Fruit fly (Drosophila melanogaster) whole organism, embryonic: ENCODE results near the gene Ser12.

Experiments used
- Atf6 ChIP-seq: fragments of 200-800 bp; sonication (Bioruptor generic); IDR thresholded peaks from 2 replicates; pipeline ENCODE4 v1.3.6; 2022; ENCODE audit warnings: missing biosample characterization, missing genetic modification characterization
- Awh ChIP-seq: fragments of 200-800 bp; sonication (Bioruptor generic); IDR thresholded peaks from 2 replicates; pipeline ENCODE4, ENCODE4 v1.3.6; 2022; ENCODE audit warnings: missing biosample characterization, missing genetic modification characterization
- BEAF-32 ChIP-seq: fragments of 200-800 bp; sonication (Bioruptor generic); optimal IDR thresholded peaks from 3 replicates; lab custom pipeline; 2017; ENCODE audit warnings: missing biosample characterization, missing genetic modification characterization, mild to moderate bottlenecking, moderate library complexity, missing genetic modification reagents
- Bteb2 ChIP-seq: fragments of 200-800 bp; sonication (Bioruptor generic); optimal IDR thresholded peaks from 2 replicates; lab custom pipeline; 2016; ENCODE audit warnings: missing biosample characterization, missing genetic modification characterization
- CG10654 ChIP-seq: fragments of 200-800 bp; sonication (Bioruptor generic); optimal IDR thresholded peaks from 2 replicates; lab custom pipeline; 2016; ENCODE audit warnings: missing biosample characterization, missing genetic modification characterization
- CG11398 ChIP-seq: fragments of 200-800 bp; sonication (Bioruptor generic); optimal IDR thresholded peaks from 2 replicates; lab custom pipeline; 2016; ENCODE audit warnings: missing biosample characterization, missing genetic modification characterization
- CG12391 ChIP-seq: fragments of 200-800 bp; sonication (Bioruptor generic); optimal IDR thresholded peaks from 3 replicates; lab custom pipeline; 2018; ENCODE audit warnings: missing biosample characterization, mild to moderate bottlenecking, missing genetic modification characterization, moderate library complexity
- CG14050 ChIP-seq: fragments of 200-800 bp; sonication (Bioruptor generic); IDR thresholded peaks from 3 replicates; pipeline ENCODE4 v1.3.6; 2022; ENCODE audit warnings: missing biosample characterization, missing genetic modification characterization
- CG14667 ChIP-seq: fragments of 200-800 bp; sonication (Bioruptor generic); IDR thresholded peaks from 2 replicates; pipeline ENCODE4 v1.3.6; 2022; ENCODE audit warnings: missing biosample characterization, missing genetic modification characterization
- CG17186 ChIP-seq: fragments of 200-800 bp; sonication (Bioruptor generic); optimal IDR thresholded peaks from 3 replicates; lab custom pipeline; 2017; ENCODE audit warnings: missing biosample characterization, missing genetic modification reagents, missing genetic modification characterization
- CG18619 ChIP-seq: fragments of 200-800 bp; sonication (Bioruptor generic); optimal IDR thresholded peaks from 3 replicates; lab custom pipeline; 2017; ENCODE audit warnings: missing biosample characterization, mild to moderate bottlenecking, missing genetic modification characterization
- CG2875 ChIP-seq: fragments of 200-800 bp; sonication (Bioruptor generic); optimal IDR thresholded peaks from 2 replicates; lab custom pipeline; 2017; ENCODE audit warnings: missing biosample characterization, mild to moderate bottlenecking, missing genetic modification characterization, missing genetic modification reagents
- CG30403 ChIP-seq: fragments of 200-800 bp; sonication (Bioruptor generic); optimal IDR thresholded peaks from 3 replicates; lab custom pipeline; 2016; ENCODE audit warnings: missing biosample characterization, missing genetic modification characterization
- CG30431 ChIP-seq: fragments of 200-800 bp; sonication (Bioruptor generic); optimal IDR thresholded peaks from 2 replicates; lab custom pipeline; 2017; ENCODE audit warnings: missing biosample characterization, missing genetic modification characterization
- CG32532 ChIP-seq: fragments of 200-800 bp; sonication (Bioruptor generic); IDR thresholded peaks from 2 replicates; pipeline ENCODE4 v1.3.6; 2022; ENCODE audit warnings: missing biosample characterization, missing genetic modification characterization
- CG34376 ChIP-seq: fragments of 200-800 bp; sonication (Bioruptor generic); optimal IDR thresholded peaks from 2 replicates; lab custom pipeline; 2018; ENCODE audit warnings: missing biosample characterization, mild to moderate bottlenecking, missing genetic modification characterization
- CG42726 ChIP-seq: fragments of 200-800 bp; sonication (Bioruptor generic); IDR thresholded peaks from 2 replicates; pipeline ENCODE4 v1.3.6; 2022; ENCODE audit warnings: missing biosample characterization, missing genetic modification characterization; ENCODE audit not compliant: partially characterized antibody
- CG6683 ChIP-seq: fragments of 200-800 bp; sonication (Bioruptor generic); optimal IDR thresholded peaks from 2 replicates; lab custom pipeline; 2017; ENCODE audit warnings: missing biosample characterization, mild to moderate bottlenecking, missing genetic modification characterization, missing genetic modification reagents
- CG6765 ChIP-seq: fragments of 200-800 bp; sonication (Bioruptor generic); optimal IDR thresholded peaks from 3 replicates; lab custom pipeline; 2017; ENCODE audit warnings: missing biosample characterization, mild to moderate bottlenecking, missing genetic modification characterization
- CG7839 ChIP-seq: fragments of 200-800 bp; sonication (Bioruptor generic); optimal IDR thresholded peaks from 3 replicates; lab custom pipeline; 2018; ENCODE audit warnings: missing biosample characterization, mild to moderate bottlenecking, missing genetic modification characterization, moderate library complexity
- CG9727 ChIP-seq: fragments of 200-800 bp; sonication (Bioruptor generic); optimal IDR thresholded peaks from 3 replicates; lab custom pipeline; 2017; ENCODE audit warnings: missing biosample characterization, mild to moderate bottlenecking, missing genetic modification characterization
- CHES-1-like ChIP-seq: fragments of 200-800 bp; sonication (Bioruptor generic); optimal IDR thresholded peaks from 2 replicates; lab custom pipeline; 2016; ENCODE audit warnings: missing biosample characterization, missing genetic modification characterization
- CoRest ChIP-seq: fragments of 200-800 bp; sonication (Bioruptor generic); optimal IDR thresholded peaks from 3 replicates; lab custom pipeline; 2018; ENCODE audit warnings: missing biosample characterization, mild to moderate bottlenecking, missing genetic modification characterization, moderate library complexity
- D19A ChIP-seq: fragments of 200-800 bp; optimal IDR thresholded peaks from 3 replicates; lab custom pipeline; 2019; ENCODE audit warnings: missing biosample characterization, mild to moderate bottlenecking, missing genetic modification characterization, moderate library complexity
- Ets97D ChIP-seq: fragments of 200-800 bp; sonication (Bioruptor generic); optimal IDR thresholded peaks from 3 replicates; lab custom pipeline; 2016; ENCODE audit warnings: missing biosample characterization, missing genetic modification characterization
- Fer3 ChIP-seq: fragments of 200-800 bp; sonication (Bioruptor generic); optimal IDR thresholded peaks from 2 replicates; lab custom pipeline; 2018; ENCODE audit warnings: missing biosample characterization, mild to moderate bottlenecking, missing genetic modification characterization, moderate library complexity
- H2.0 ChIP-seq: fragments of 200-800 bp; sonication (Bioruptor generic); IDR thresholded peaks from 2 replicates; pipeline ENCODE4 v1.3.6; 2022; ENCODE audit warnings: missing biosample characterization, missing genetic modification characterization
- HHEX ChIP-seq: fragments of 200-800 bp; sonication (Bioruptor generic); optimal IDR thresholded peaks from 3 replicates; lab custom pipeline; 2017; ENCODE audit warnings: missing biosample characterization, mild to moderate bottlenecking, missing genetic modification characterization, missing genetic modification reagents
- Med ChIP-seq: fragments of 200-800 bp; sonication (Bioruptor generic); peaks from one replicate; lab custom pipeline; 2016; ENCODE audit warnings: missing biosample characterization, missing genetic modification characterization, mild to moderate bottlenecking, inconsistent platforms, moderate library complexity
- Meics ChIP-seq: fragments of 200-800 bp; sonication (Bioruptor generic); optimal IDR thresholded peaks from 2 replicates; lab custom pipeline; 2017; ENCODE audit warnings: missing biosample characterization, mild to moderate bottlenecking, missing genetic modification characterization
- NfI ChIP-seq: fragments of 200-800 bp; sonication (Bioruptor generic); optimal IDR thresholded peaks from 3 replicates; lab custom pipeline; 2018; ENCODE audit warnings: missing biosample characterization, mild to moderate bottlenecking, missing genetic modification characterization, moderate library complexity
- Scr ChIP-seq: fragments of 200-800 bp; sonication (Bioruptor generic); IDR thresholded peaks from 2 replicates; pipeline ENCODE4 v1.3.6; 2022; ENCODE audit warnings: missing biosample characterization, missing genetic modification characterization; ENCODE audit not compliant: partially characterized antibody
- Sox100B ChIP-seq: fragments of 200-800 bp; sonication (Bioruptor generic); optimal IDR thresholded peaks from 3 replicates; lab custom pipeline; 2018; ENCODE audit warnings: missing biosample characterization, mild to moderate bottlenecking, missing genetic modification characterization
- aop ChIP-seq: fragments of 200-800 bp; sonication (Bioruptor generic); IDR thresholded peaks from 2 replicates; pipeline ENCODE4 v1.3.6; 2022; ENCODE audit warnings: missing biosample characterization, missing genetic modification characterization
- ewg ChIP-seq: fragments of 200-800 bp; sonication (Bioruptor generic); optimal IDR thresholded peaks from 3 replicates; lab custom pipeline; 2017; ENCODE audit warnings: mild to moderate bottlenecking, missing biosample characterization, missing genetic modification reagents, missing genetic modification characterization
- gce ChIP-seq: fragments of 200-800 bp; sonication (Bioruptor generic); IDR thresholded peaks from 3 replicates; pipeline ENCODE4 v1.3.6; 2022; ENCODE audit warnings: missing biosample characterization, missing genetic modification characterization
- gsb ChIP-seq: fragments of 200-800 bp; sonication (Bioruptor generic); IDR thresholded peaks from 2 replicates; pipeline ENCODE4 v1.3.6; 2022; ENCODE audit warnings: missing biosample characterization, missing genetic modification characterization
- h ChIP-seq: fragments of >200 bp; optimal IDR thresholded peaks from 2 replicates; lab custom pipeline; 2017
- jing ChIP-seq: fragments of 200-800 bp; sonication (Bioruptor generic); optimal IDR thresholded peaks from 2 replicates; lab custom pipeline; 2018; ENCODE audit warnings: missing biosample characterization, mild to moderate bottlenecking, missing genetic modification characterization
- nerfin-2 ChIP-seq: fragments of 200-800 bp; sonication (Bioruptor generic); IDR thresholded peaks from 2 replicates; pipeline ENCODE4 v1.3.6; 2022; ENCODE audit warnings: missing biosample characterization, missing genetic modification characterization; ENCODE audit not compliant: partially characterized antibody
- phol ChIP-seq: fragments of 200-800 bp; sonication (Bioruptor generic); optimal IDR thresholded peaks from 3 replicates; lab custom pipeline; 2018; ENCODE audit warnings: missing biosample characterization, mild to moderate bottlenecking, missing genetic modification characterization, moderate library complexity
- pita ChIP-seq: fragments of 200-800 bp; sonication (Bioruptor generic); optimal IDR thresholded peaks from 2 replicates; lab custom pipeline; 2017; ENCODE audit warnings: missing biosample characterization, mild to moderate bottlenecking, missing genetic modification characterization
- pzg ChIP-seq: fragments of 200-800 bp; sonication (Bioruptor generic); optimal IDR thresholded peaks from 3 replicates; lab custom pipeline; 2018; ENCODE audit warnings: missing biosample characterization, mild to moderate bottlenecking, missing genetic modification characterization, moderate library complexity
- row ChIP-seq: fragments of 200-800 bp; sonication (Bioruptor generic); IDR thresholded peaks from 3 replicates; pipeline ENCODE4 v1.3.6; 2022; ENCODE audit warnings: missing biosample characterization, missing genetic modification characterization
- sob ChIP-seq: fragments of 200-800 bp; sonication (Bioruptor generic); IDR thresholded peaks from 2 replicates; pipeline ENCODE4 v1.3.6; 2022; ENCODE audit warnings: missing biosample characterization, missing genetic modification characterization
- tio ChIP-seq: fragments of 200-800 bp; sonication (Bioruptor generic); optimal IDR thresholded peaks from 2 replicates; lab custom pipeline; 2017; ENCODE audit warnings: missing biosample characterization, missing genetic modification characterization, inconsistent platforms
- tx ChIP-seq: fragments of 200-800 bp; sonication (Bioruptor generic); optimal IDR thresholded peaks from 2 replicates; lab custom pipeline; 2016; ENCODE audit warnings: missing biosample characterization, missing genetic modification characterization
- vvl ChIP-seq: fragments of 200-800 bp; sonication (Bioruptor generic); IDR thresholded peaks from 2 replicates; pipeline ENCODE4 v1.3.6; 2022; ENCODE audit warnings: missing biosample characterization, missing genetic modification characterization
- yki ChIP-seq: fragments of >200 bp; optimal IDR thresholded peaks from 3 replicates; lab custom pipeline; 2018
- z ChIP-seq: fragments of 200-800 bp; sonication (Bioruptor generic); IDR thresholded peaks from 3 replicates; pipeline ENCODE4 v1.3.6; 2022; ENCODE audit warnings: missing biosample characterization, missing genetic modification characterization
- zfh1 ChIP-seq: fragments of 200-800 bp; sonication (Bioruptor generic); IDR thresholded peaks from 3 replicates; pipeline ENCODE4 v1.3.6; 2022; ENCODE audit warnings: missing biosample characterization, missing genetic modification characterization

Ser12 gene

DNA sequence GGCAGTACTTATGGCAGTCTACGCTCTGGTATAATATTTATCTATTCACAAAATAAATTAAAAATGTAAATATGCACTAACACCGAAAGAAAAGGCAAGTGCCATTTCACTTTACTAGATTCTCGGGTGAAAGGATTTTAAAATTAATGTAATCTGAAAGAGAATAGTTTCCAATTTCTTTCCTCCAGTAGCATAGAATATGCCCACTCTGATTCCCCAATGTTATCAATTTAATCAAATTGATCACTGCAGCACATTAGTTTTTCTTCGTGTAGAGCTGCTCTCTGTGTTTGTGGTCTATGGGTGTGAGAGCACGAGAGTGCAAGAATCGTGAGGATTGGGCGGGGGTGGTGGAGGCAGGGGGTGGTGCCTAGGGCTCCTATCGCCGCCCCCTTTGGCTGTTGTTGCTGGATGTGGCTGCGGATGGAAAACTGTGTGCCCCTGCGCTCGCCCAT lies 49.9 kb downstream of the Ser12 start (continued):
- TF ChIP-seq Fer3 (tag; lab: Kevin White, UChicago) (peak; percentile 60), D19A (tag; lab: Kevin White, UChicago) (peak; percentile 85), tx (GFP tag; lab: Kevin White, UChicago) (peak; percentile 17), CG12391 (tag; lab: Kevin White, UChicago) (peak; percentile 87), CG17186 (GFP tag; lab: Kevin White, UChicago) (peak; percentile 71), phol (tag; lab: Kevin White, UChicago) (peak; percentile 90), zfh1 (GFP tag; lab: Robert Waterston, UW) (peak; percentile 83), aop (GFP tag; lab: Robert Waterston, UW) (peak; percentile 73; the same call in 1 of the 2 replicates), H2.0 (peak; percentile 61), CG2875 (GFP tag; lab: Kevin White, UChicago) (peak; percentile 89), CG32532 (no peak), Bteb2 (peak; percentile 50), CG34376 (GFP tag; lab: Kevin White, UChicago) (no peak), Sox100B (peak; percentile 92), vvl (peak; percentile 87), CG14667 (GFP tag; lab: Robert Waterston, UW) (peak; percentile 45; the same call in 1 of the 2 replicates), BEAF-32 (GFP tag; lab: Kevin White, UChicago) (no peak), CG14050 (no peak), pita (no peak), CG7839 (tag; lab: Kevin White, UChicago) (peak; percentile 80), z (GFP tag; lab: Robert Waterston, UW) (peak; percentile 4; the same call in 1 of the 3 replicates), sob (GFP tag; lab: Robert Waterston, UW) (no peak), CG10654 (GFP tag; lab: Kevin White, UChicago) (peak; percentile 66), jing (GFP tag; lab: Kevin White, UChicago) (peak; percentile 52), yki (lab: Kevin White, UChicago) (no peak), Meics (GFP tag; lab: Kevin White, UChicago) (peak; percentile 32), CG30431 (peak; percentile 75), pzg (GFP tag; lab: Kevin White, UChicago) (no peak), CG6765 (GFP tag; lab: Kevin White, UChicago) (no peak), Scr (GFP tag; lab: Robert Waterston, UW) (no peak), CG9727 (peak; percentile 90), CHES-1-like (GFP tag; lab: Kevin White, UChicago) (no peak), Atf6 (GFP tag; lab: Robert Waterston, UW) (no peak), Med (GFP tag; lab: Kevin White, UChicago) (peak; percentile 91), CG42726 (GFP tag; lab: Robert Waterston, UW) (no peak), NfI (GFP tag; lab: Kevin White, UChicago) (peak; percentile 79), CG6683 (GFP tag; lab: Kevin White, UChicago) (peak; percentile 42), CoRest (tag; lab: Kevin White, UChicago) (peak; percentile 89), gsb (no peak), CG30403 (peak; percentile 87), row (GFP tag; lab: Robert Waterston, UW) (peak; percentile 82), Ets97D (GFP tag; lab: Kevin White, UChicago) (peak; percentile 6), gce (GFP tag; lab: Robert Waterston, UW) (peak; percentile 62; the same call in 2 of the 3 replicates), CG18619 (GFP tag; lab: Kevin White, UChicago) (peak; percentile 74), tio (peak; percentile 84), nerfin-2 (GFP tag; lab: Robert Waterston, UW) (no peak), ewg (GFP tag; lab: Kevin White, UChicago) (peak; percentile 84), CG11398 (peak; percentile 55), Awh (peak; percentile 66), h (lab: Kevin White, UChicago) (no peak), HHEX (peak; percentile 64)
